Worm (Caenorhabditis elegans) whole organism, midembryonic: ENCODE measurements around the gene C18D11.3.

ENCODE experiments used
- T22C8.4 ChIP-seq: fragments of 200-800 bp; sonication (Bioruptor generic); IDR thresholded peaks from 2 replicates; pipeline ENCODE4 v1.3.6; 2022; ENCODE audit warnings: missing genetic modification characterization, missing compliant biosample characterization
- flt-1 ChIP-seq: fragments of 200-800 bp; sonication (Bioruptor generic); IDR thresholded peaks from 2 replicates; pipeline ENCODE4 v1.3.6; 2022; ENCODE audit warnings: missing genetic modification characterization, missing compliant biosample characterization
- klf-2 ChIP-seq: fragments of 200-800 bp; sonication (Bioruptor generic); conservative IDR thresholded peaks from 2 replicates; pipeline ENCODE4 v1.3.6; 2022; ENCODE audit warnings: missing genetic modification reagents, missing genetic modification characterization, missing compliant biosample characterization
- ref-1 ChIP-seq: fragments of 200-800 bp; sonication (Bioruptor generic); conservative IDR thresholded peaks from 2 replicates; pipeline ENCODE4 v1.3.6; 2022; ENCODE audit warnings: missing genetic modification reagents, missing genetic modification characterization, missing compliant biosample characterization
- tab-1 ChIP-seq: fragments of 200-800 bp; sonication (Bioruptor generic); IDR thresholded peaks from 2 replicates; pipeline ENCODE4 v1.3.6; 2022; ENCODE audit warnings: missing genetic modification characterization, missing compliant biosample characterization
- ztf-23 ChIP-seq: fragments of 200-800 bp; sonication (Bioruptor generic); IDR thresholded peaks from 2 replicates; pipeline ENCODE4 v1.3.6; 2022; ENCODE audit warnings: missing genetic modification reagents, missing genetic modification characterization, missing compliant biosample characterization
- ztf-29 ChIP-seq: fragments of 200-800 bp; sonication (Bioruptor generic); IDR thresholded peaks from 2 replicates; pipeline ENCODE4 v1.3.6; 2022; ENCODE audit warnings: missing genetic modification reagents, missing genetic modification characterization, missing compliant biosample characterization

- TF ChIP-seq ref-1 (GFP tag; lab: Robert Waterston, UW) (no peak), T22C8.4 (GFP tag; lab: Robert Waterston, UW) (no peak), klf-2 (GFP tag; lab: Robert Waterston, UW) (no peak), flt-1 (GFP tag; lab: Robert Waterston, UW) (no peak), tab-1 (GFP tag; lab: Robert Waterston, UW) (no peak), ztf-29 (GFP tag; lab: Robert Waterston, UW) (no peak), ztf-23 (GFP tag; lab: Robert Waterston, UW) (no peak)
Measured at ce11 chrIII:11866127-11866526, 42.9 kb downstream of the C18D11.3 start.
